Fruit fly (Drosophila melanogaster) whole organism, embryonic: ENCODE data around the gene sit.

ENCODE experiments used
- CG10654 ChIP-seq: fragments of 200-800 bp; sonication (Bioruptor generic); optimal IDR thresholded peaks from 2 replicates; lab custom pipeline; 2016; ENCODE audit warnings: missing biosample characterization, missing genetic modification characterization
- CG12071 ChIP-seq: fragments of 200-800 bp; sonication (Bioruptor generic); optimal IDR thresholded peaks from 3 replicates; lab custom pipeline; 2018; ENCODE audit warnings: missing biosample characterization, mild to moderate bottlenecking, missing genetic modification characterization
- CG15011 ChIP-seq: fragments of 200-800 bp; sonication (Bioruptor generic); optimal IDR thresholded peaks from 3 replicates; lab custom pipeline; 2018; ENCODE audit warnings: missing biosample characterization, mild to moderate bottlenecking, missing genetic modification characterization
- CG15073 ChIP-seq: fragments of 200-800 bp; sonication (Bioruptor generic); optimal IDR thresholded peaks from 2 replicates; lab custom pipeline; 2016; ENCODE audit warnings: missing biosample characterization, missing genetic modification characterization
- CG15269 ChIP-seq: fragments of 200-800 bp; sonication (Bioruptor generic); optimal IDR thresholded peaks from 2 replicates; lab custom pipeline; 2018; ENCODE audit warnings: missing biosample characterization, mild to moderate bottlenecking, missing genetic modification characterization, moderate library complexity
- CG1832 ChIP-seq: fragments of 200-800 bp; sonication (Bioruptor generic); optimal IDR thresholded peaks from 2 replicates; lab custom pipeline; 2017; ENCODE audit warnings: missing biosample characterization, mild to moderate bottlenecking, missing genetic modification characterization, inconsistent platforms
- CG2889 ChIP-seq: fragments of 200-800 bp; sonication (Bioruptor generic); IDR thresholded peaks from 3 replicates; pipeline ENCODE4 v1.3.6; 2022; ENCODE audit warnings: missing biosample characterization, missing genetic modification characterization
- CG32532 ChIP-seq: fragments of 200-800 bp; sonication (Bioruptor generic); IDR thresholded peaks from 2 replicates; pipeline ENCODE4 v1.3.6; 2022; ENCODE audit warnings: missing biosample characterization, missing genetic modification characterization
- CG33213 ChIP-seq: fragments of 200-800 bp; sonication (Bioruptor generic); optimal IDR thresholded peaks from 3 replicates; lab custom pipeline; 2016; ENCODE audit warnings: missing biosample characterization, missing genetic modification characterization
- CG3838 ChIP-seq: fragments of 200-800 bp; sonication (Bioruptor generic); optimal IDR thresholded peaks from 3 replicates; lab custom pipeline; 2016; ENCODE audit warnings: missing biosample characterization, missing genetic modification characterization
- CG5245 ChIP-seq: fragments of 200-800 bp; sonication (Bioruptor generic); optimal IDR thresholded peaks from 3 replicates; lab custom pipeline; 2016; ENCODE audit warnings: missing biosample characterization, missing genetic modification characterization
- CG6254 ChIP-seq: fragments of 200-800 bp; sonication (Bioruptor generic); optimal IDR thresholded peaks from 3 replicates; lab custom pipeline; 2017; ENCODE audit warnings: mild to moderate bottlenecking, missing biosample characterization, missing genetic modification reagents, missing genetic modification characterization
- CG6813 ChIP-seq: fragments of 200-800 bp; sonication (Bioruptor generic); optimal IDR thresholded peaks from 2 replicates; lab custom pipeline; 2017; ENCODE audit warnings: missing biosample characterization, missing genetic modification characterization, mild to moderate bottlenecking, moderate library complexity, missing genetic modification reagents
- CG7928 ChIP-seq: fragments of 200-800 bp; sonication (Bioruptor generic); optimal IDR thresholded peaks from 2 replicates; lab custom pipeline; 2017; ENCODE audit warnings: missing biosample characterization, mild to moderate bottlenecking, missing genetic modification characterization
- CG8290 ChIP-seq, 3 experiments: fragments of 200-800 bp; sonication (Bioruptor generic); optimal IDR thresholded peaks; 2 replicates each; lab custom pipeline; 2016 to 2019; ENCODE audit warnings: missing biosample characterization in 3 of 3, missing genetic modification characterization in 3 of 3, mild to moderate bottlenecking in 2 of 3, moderate library complexity in 1 of 3
- CG9609 ChIP-seq: fragments of 200-800 bp; sonication (Bioruptor generic); optimal IDR thresholded peaks from 3 replicates; lab custom pipeline; 2016; ENCODE audit warnings: missing biosample characterization, missing genetic modification characterization
- Dip2 ChIP-seq: fragments of 200-800 bp; sonication (Bioruptor generic); IDR thresholded peaks from 2 replicates; pipeline ENCODE4 v1.3.6; 2022; ENCODE audit warnings: missing biosample characterization, missing genetic modification characterization
- Dip3 ChIP-seq: fragments of 200-800 bp; sonication (Bioruptor generic); optimal IDR thresholded peaks from 3 replicates; lab custom pipeline; 2016; ENCODE audit warnings: missing biosample characterization, missing genetic modification characterization
- Dll ChIP-seq: fragments of 200-800 bp; sonication (Bioruptor generic); IDR thresholded peaks from 4 replicates; pipeline ENCODE4 v1.3.6; 2022; ENCODE audit warnings: missing biosample characterization, missing genetic modification characterization; ENCODE audit not compliant: partially characterized antibody
- Doc3 ChIP-seq: fragments of 200-800 bp; sonication (Bioruptor generic); IDR thresholded peaks from 3 replicates; pipeline ENCODE4 v1.3.6; 2022; ENCODE audit warnings: missing biosample characterization, missing genetic modification characterization; ENCODE audit not compliant: partially characterized antibody
- Drgx ChIP-seq: fragments of 200-800 bp; sonication (Bioruptor generic); IDR thresholded peaks from 2 replicates; pipeline ENCODE4 v1.3.6; 2022; ENCODE audit warnings: missing biosample characterization, missing genetic modification characterization
- Ets65A ChIP-seq: fragments of 200-800 bp; sonication (Bioruptor generic); peaks from one replicate; lab custom pipeline; 2016; ENCODE audit warnings: missing biosample characterization, missing genetic modification characterization
- Fer2 ChIP-seq: fragments of 200-800 bp; sonication (Bioruptor generic); optimal IDR thresholded peaks from 2 replicates; lab custom pipeline; 2018; ENCODE audit warnings: missing biosample characterization, mild to moderate bottlenecking, missing genetic modification characterization, moderate library complexity
- Lhr ChIP-seq: fragments of 200-800 bp; sonication (Bioruptor generic); optimal IDR thresholded peaks from 3 replicates; lab custom pipeline; 2017; ENCODE audit warnings: mild to moderate bottlenecking, missing biosample characterization, missing genetic modification reagents, missing genetic modification characterization
- Max ChIP-seq: fragments of 200-800 bp; sonication (Bioruptor generic); optimal IDR thresholded peaks from 2 replicates; lab custom pipeline; 2016; ENCODE audit warnings: missing biosample characterization, mild to moderate bottlenecking, missing genetic modification characterization
- Mrtf ChIP-seq: fragments of 200-800 bp; sonication (Bioruptor generic); IDR thresholded peaks from 3 replicates; pipeline ENCODE4 v1.3.6; 2022; ENCODE audit warnings: missing biosample characterization, missing genetic modification characterization
- NC2β ChIP-seq: fragments of 200-800 bp; sonication (Bioruptor generic); optimal IDR thresholded peaks from 2 replicates; lab custom pipeline; 2016; ENCODE audit warnings: missing biosample characterization, missing genetic modification characterization
- Nf-YB ChIP-seq: fragments of 200-800 bp; sonication (Bioruptor generic); optimal IDR thresholded peaks from 3 replicates; lab custom pipeline; 2019; ENCODE audit warnings: missing biosample characterization, mild to moderate bottlenecking, missing genetic modification characterization, moderate library complexity
- Oaz ChIP-seq: fragments of 200-800 bp; sonication (Bioruptor generic); IDR thresholded peaks from 2 replicates; pipeline ENCODE4 v1.3.6; 2022; ENCODE audit warnings: missing biosample characterization, missing genetic modification characterization
- Spps ChIP-seq: fragments of 200-800 bp; sonication (Bioruptor generic); optimal IDR thresholded peaks from 2 replicates; lab custom pipeline; 2018; ENCODE audit warnings: missing biosample characterization, mild to moderate bottlenecking, missing genetic modification characterization
- Sry-β ChIP-seq: fragments of 200-800 bp; sonication (Bioruptor generic); optimal IDR thresholded peaks from 2 replicates; lab custom pipeline; 2018; ENCODE audit warnings: missing biosample characterization, mild to moderate bottlenecking, missing genetic modification characterization, moderate library complexity
- az2 ChIP-seq: fragments of 200-800 bp; sonication (Bioruptor generic); optimal IDR thresholded peaks from 3 replicates; lab custom pipeline; 2016; ENCODE audit warnings: missing biosample characterization, missing genetic modification characterization
- bigmax ChIP-seq: fragments of 200-800 bp; sonication (Bioruptor generic); optimal IDR thresholded peaks from 2 replicates; lab custom pipeline; 2018; ENCODE audit warnings: missing biosample characterization, mild to moderate bottlenecking, missing genetic modification characterization
- cato ChIP-seq: fragments of 200-800 bp; sonication (Bioruptor generic); optimal IDR thresholded peaks from 2 replicates; lab custom pipeline; 2016; ENCODE audit warnings: missing biosample characterization, missing genetic modification characterization, borderline replicate concordance
- dysf ChIP-seq: fragments of 200-800 bp; sonication (Bioruptor generic); IDR thresholded peaks from 3 replicates; pipeline ENCODE4 v1.3.6; 2022; ENCODE audit warnings: missing biosample characterization, missing genetic modification characterization
- eyg ChIP-seq: fragments of 200-800 bp; sonication (Bioruptor generic); optimal IDR thresholded peaks from 3 replicates; lab custom pipeline; 2016; ENCODE audit warnings: missing biosample characterization, missing genetic modification characterization
- gcm ChIP-seq: fragments of 200-800 bp; sonication (Bioruptor generic); optimal IDR thresholded peaks from 2 replicates; lab custom pipeline; 2019; ENCODE audit warnings: missing biosample characterization, mild to moderate bottlenecking, missing genetic modification characterization, moderate library complexity
- gfzf ChIP-seq: fragments of 200-800 bp; sonication (Bioruptor generic); optimal IDR thresholded peaks from 2 replicates; lab custom pipeline; 2016; ENCODE audit warnings: missing biosample characterization, mild to moderate bottlenecking, missing genetic modification characterization, moderate library complexity
- ham ChIP-seq: fragments of 200-800 bp; sonication (Bioruptor generic); IDR thresholded peaks from 2 replicates; pipeline ENCODE4 v1.3.6; 2022; ENCODE audit warnings: missing biosample characterization, missing genetic modification characterization
- insv ChIP-seq, 2 experiments: fragments of 200-800 bp; sonication (Bioruptor generic); optimal IDR thresholded peaks; 3 replicates each; lab custom pipeline; 2016 to 2018; ENCODE audit warnings: missing biosample characterization in 2 of 2, missing genetic modification characterization in 2 of 2
- kah ChIP-seq: fragments of 200-800 bp; sonication (Bioruptor generic); optimal IDR thresholded peaks from 2 replicates; lab custom pipeline; 2018; ENCODE audit warnings: missing biosample characterization, mild to moderate bottlenecking, missing genetic modification characterization
- nerfin-1 ChIP-seq: fragments of 200-800 bp; sonication (Bioruptor generic); optimal IDR thresholded peaks from 3 replicates; lab custom pipeline; 2019; ENCODE audit warnings: missing biosample characterization, mild to moderate bottlenecking, missing genetic modification characterization, moderate library complexity
- nerfin-2 ChIP-seq: fragments of 200-800 bp; sonication (Bioruptor generic); IDR thresholded peaks from 2 replicates; pipeline ENCODE4 v1.3.6; 2022; ENCODE audit warnings: missing biosample characterization, missing genetic modification characterization; ENCODE audit not compliant: partially characterized antibody
- org-1 ChIP-seq: fragments of 200-800 bp; sonication (Bioruptor generic); optimal IDR thresholded peaks from 2 replicates; lab custom pipeline; 2017; ENCODE audit warnings: missing biosample characterization, missing genetic modification characterization
- ranshi ChIP-seq: fragments of 200-800 bp; sonication (Bioruptor generic); IDR thresholded peaks from 2 replicates; pipeline ENCODE4 v1.3.6; 2022; ENCODE audit warnings: missing biosample characterization, missing genetic modification characterization
- sqz ChIP-seq: fragments of 200-800 bp; sonication (Bioruptor generic); optimal IDR thresholded peaks from 3 replicates; lab custom pipeline; 2018; ENCODE audit warnings: missing biosample characterization, mild to moderate bottlenecking, missing genetic modification characterization
- tap ChIP-seq: fragments of 200-800 bp; optimal IDR thresholded peaks from 3 replicates; lab custom pipeline; 2019; ENCODE audit warnings: missing biosample characterization, mild to moderate bottlenecking, missing genetic modification characterization, moderate library complexity
- tna ChIP-seq: fragments of 200-800 bp; sonication (Bioruptor generic); IDR thresholded peaks from 2 replicates; pipeline ENCODE4 v1.3.6; 2022; ENCODE audit warnings: missing biosample characterization, missing genetic modification characterization; ENCODE audit not compliant: partially characterized antibody
- tup ChIP-seq: fragments of 200-800 bp; sonication (Bioruptor generic); optimal IDR thresholded peaks from 2 replicates; lab custom pipeline; 2016; ENCODE audit warnings: missing biosample characterization, mild to moderate bottlenecking, missing genetic modification characterization, moderate library complexity
- zfh1 ChIP-seq: fragments of 200-800 bp; sonication (Bioruptor generic); IDR thresholded peaks from 3 replicates; pipeline ENCODE4 v1.3.6; 2022; ENCODE audit warnings: missing biosample characterization, missing genetic modification characterization

The sit gene

dm6 chr3R:22589311-22589710, 26.9 kb upstream of the sit start (continued):
- TF ChIP-seq tup (GFP tag; lab: Kevin White, UChicago) = no peak
- peak; percentile 56 for TF ChIP-seq CG12071
- TF ChIP-seq CG32532 = no peak
- peak; percentile 12 for TF ChIP-seq sqz (GFP tag; lab: Kevin White, UChicago)
- no peak for TF ChIP-seq dysf (GFP tag; lab: Robert Waterston, UW)
- TF ChIP-seq gfzf (GFP tag; lab: Kevin White, UChicago) = no peak
- TF ChIP-seq gcm (GFP tag; lab: Kevin White, UChicago) = peak; percentile 27
- TF ChIP-seq Oaz = no peak
- TF ChIP-seq Nf-YB = peak; percentile 8
- no peak for TF ChIP-seq tna (GFP tag; lab: Robert Waterston, UW)
- TF ChIP-seq ham (GFP tag; lab: Robert Waterston, UW) = no peak
- TF ChIP-seq Mrtf = peak; percentile 31; the same call in 1 of the 3 replicates
- TF ChIP-seq Drgx (GFP tag; lab: Robert Waterston, UW) = peak; percentile 42; the same call in 1 of the 2 replicates
- peak; percentile 72 for TF ChIP-seq CG6813 (GFP tag; lab: Kevin White, UChicago)
- peak; percentile 13 for TF ChIP-seq kah (GFP tag; lab: Kevin White, UChicago)
- no peak for TF ChIP-seq cato (GFP tag; lab: Kevin White, UChicago)
- TF ChIP-seq Dip2 (GFP tag; lab: Robert Waterston, UW) = no peak
- 0 out of 3 replicates have a peak, but pooled peaks have one; percentile 10 for TF ChIP-seq zfh1
- TF ChIP-seq Lhr (GFP tag; lab: Kevin White, UChicago) = peak; percentile 6
- peak; percentile 44 for TF ChIP-seq nerfin-1 (tag; lab: Kevin White, UChicago)
- TF ChIP-seq CG15073 (GFP tag; lab: Kevin White, UChicago) = no peak
- TF ChIP-seq CG15011 (GFP tag; lab: Kevin White, UChicago) = peak; percentile 25
- TF ChIP-seq CG7928 (GFP tag; lab: Kevin White, UChicago) = no peak
- no peak for TF ChIP-seq az2
- no peak for TF ChIP-seq Ets65A (GFP tag; lab: Kevin White, UChicago)
- TF ChIP-seq CG8290 (GFP tag; optimal IDR thresholded peaks at IDR 0.05; lab: Kevin White, UChicago) = no peak
- peak in 1 of 2 experiments; percentile 63 for TF ChIP-seq CG8290 (tag; optimal IDR thresholded peaks at IDR 0.05; lab: Kevin White, UChicago)
- TF ChIP-seq insv (GFP tag; optimal IDR thresholded peaks at IDR 0.05; lab: Kevin White, UChicago) = no peak
- no peak for TF ChIP-seq Dll (GFP tag; lab: Robert Waterston, UW)
- no peak for TF ChIP-seq Fer2 (tag; lab: Kevin White, UChicago)
- no peak for TF ChIP-seq nerfin-2 (GFP tag; lab: Robert Waterston, UW)
- TF ChIP-seq CG10654 (GFP tag; lab: Kevin White, UChicago) = peak; percentile 16
- no peak for TF ChIP-seq CG2889 (GFP tag; lab: Robert Waterston, UW)
- no peak for TF ChIP-seq Max (GFP tag; lab: Kevin White, UChicago)
- TF ChIP-seq eyg (GFP tag; lab: Kevin White, UChicago) = no peak
- no peak for TF ChIP-seq Doc3 (GFP tag; lab: Robert Waterston, UW)
- TF ChIP-seq bigmax (GFP tag; lab: Kevin White, UChicago) = no peak
- no peak for TF ChIP-seq Dip3
- no peak for TF ChIP-seq ranshi (GFP tag; lab: Robert Waterston, UW)
- TF ChIP-seq CG33213 (GFP tag; lab: Kevin White, UChicago) = no peak
- no peak for TF ChIP-seq NC2β
- no peak for TF ChIP-seq CG15269 (tag; lab: Kevin White, UChicago)
- TF ChIP-seq org-1 (GFP tag; lab: Kevin White, UChicago) = peak; percentile 33
- TF ChIP-seq Sry-β (GFP tag; lab: Kevin White, UChicago) = peak; percentile 39
- TF ChIP-seq CG1832 (GFP tag; lab: Kevin White, UChicago) = no peak
- TF ChIP-seq CG6254 (GFP tag; lab: Kevin White, UChicago) = peak; percentile 38
- TF ChIP-seq tap = peak; percentile 59
- TF ChIP-seq CG5245 (GFP tag; lab: Kevin White, UChicago) = no peak
- TF ChIP-seq CG9609 (GFP tag; lab: Kevin White, UChicago) = no peak
- TF ChIP-seq CG3838 (GFP tag; lab: Kevin White, UChicago) = no peak
- no peak for TF ChIP-seq Spps
